Fruit fly (Drosophila melanogaster): ENCODE data around the gene HDAC11.

The HDAC11 gene

DNA sequence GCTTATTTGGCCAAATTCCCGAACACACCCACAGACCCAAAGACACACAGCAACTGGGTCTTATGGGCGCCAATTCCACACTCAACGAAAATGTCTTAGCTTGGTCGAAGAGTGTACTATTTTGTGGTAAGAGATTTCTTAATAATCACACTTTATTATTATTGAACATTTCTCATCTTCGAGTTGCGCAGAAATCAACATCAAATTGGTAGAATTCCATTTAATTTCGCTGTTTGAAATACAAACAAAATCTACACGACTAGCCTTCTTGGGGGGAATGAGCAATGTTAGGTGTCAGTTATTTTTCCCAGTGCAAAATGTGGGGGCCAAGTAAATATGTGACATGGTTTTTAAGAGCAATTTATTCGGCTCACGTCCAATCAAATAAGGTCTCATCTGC is 34.9 kb upstream of the HDAC11 start (continued):
- TF ChIP-seq CG8119 (GFP tag; IDR thresholded peaks at IDR 0.05), result peak; percentile 55; the same call in 2 of the 3 replicates

DNA sequence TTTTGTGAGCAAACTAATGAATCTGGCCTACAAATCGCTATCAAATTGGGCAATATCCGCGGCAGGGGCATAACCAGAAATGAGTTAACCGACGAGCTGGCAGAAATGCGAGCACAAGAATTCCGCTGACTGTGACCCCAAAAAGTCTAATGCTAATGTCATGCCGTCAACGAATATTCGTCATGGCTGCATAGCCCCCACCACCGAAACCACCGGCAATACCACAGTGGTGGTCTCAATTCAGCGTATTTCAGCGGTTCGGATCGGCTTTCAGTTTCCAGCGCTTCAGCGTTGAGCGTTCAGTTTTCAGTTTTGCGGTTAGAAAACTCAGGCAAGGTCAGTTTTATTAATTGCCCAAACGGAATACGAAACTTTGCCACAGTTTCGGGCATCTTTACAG is 34.2 kb upstream of the HDAC11 start:
- TF ChIP-seq CG32006 (GFP tag; optimal IDR thresholded peaks at IDR 0.05) (no peak), CG11762 (GFP tag; optimal IDR thresholded peaks at IDR 0.05; ENCODE audit: insufficient read depth) (no peak), ss (GFP tag; optimal IDR thresholded peaks at IDR 0.05) (no peak), lz (GFP tag; optimal IDR thresholded peaks at IDR 0.05) (no peak), Sox14 (GFP tag; optimal IDR thresholded peaks at IDR 0.05) (no peak), CG8119 (GFP tag; IDR thresholded peaks at IDR 0.05) (no peak), Hr4 (GFP tag; optimal IDR thresholded peaks at IDR 0.05) (no peak)

DNA sequence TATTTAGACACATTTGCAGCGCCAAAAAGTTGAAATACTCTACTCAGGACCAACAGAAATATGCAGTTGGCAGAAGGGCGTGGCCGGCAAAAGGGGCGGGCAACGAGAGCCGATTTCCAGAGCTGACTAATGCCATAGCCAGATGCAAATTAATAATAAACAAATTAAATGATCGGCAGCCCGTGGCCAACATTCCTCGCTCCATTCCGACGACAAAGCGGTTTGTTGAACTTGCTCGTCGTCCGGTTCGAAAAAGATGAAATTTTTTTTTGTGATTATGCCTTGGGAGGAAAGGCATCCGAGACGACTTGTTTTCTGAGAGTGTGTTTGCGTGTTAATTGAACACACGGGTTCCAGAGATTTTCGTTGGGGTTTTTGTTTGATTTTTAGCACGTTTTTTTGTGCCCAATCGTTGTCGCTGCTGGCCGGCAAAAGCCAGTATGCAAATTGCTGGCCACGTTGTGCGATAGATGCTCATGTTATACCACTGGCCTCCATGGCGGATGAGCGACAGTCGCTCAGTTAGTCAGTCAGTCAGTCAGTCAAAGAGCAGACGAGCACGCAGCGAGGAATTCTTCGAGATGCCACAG is 33.4 kb upstream of the HDAC11 start:
- TF ChIP-seq fkh (GFP tag; optimal IDR thresholded peaks at IDR 0.05), result peak; percentile 30
- no peak for TF ChIP-seq CG3032 (tag; optimal IDR thresholded peaks at IDR 0.05)
- TF ChIP-seq CG6854 (GFP tag; optimal IDR thresholded peaks at IDR 0.05), result peak; percentile 25
- no peak for TF ChIP-seq topi (GFP tag; optimal IDR thresholded peaks at IDR 0.05)
- TF ChIP-seq Eip78C (GFP tag), result peak; percentile 41
- no peak for TF ChIP-seq CG10669 (GFP tag; optimal IDR thresholded peaks at IDR 0.05)
- TF ChIP-seq Sox102F (GFP tag; optimal IDR thresholded peaks at IDR 0.05), result no peak
- TF ChIP-seq Hr39 (GFP tag; optimal IDR thresholded peaks at IDR 0.05), result no peak

DNA sequence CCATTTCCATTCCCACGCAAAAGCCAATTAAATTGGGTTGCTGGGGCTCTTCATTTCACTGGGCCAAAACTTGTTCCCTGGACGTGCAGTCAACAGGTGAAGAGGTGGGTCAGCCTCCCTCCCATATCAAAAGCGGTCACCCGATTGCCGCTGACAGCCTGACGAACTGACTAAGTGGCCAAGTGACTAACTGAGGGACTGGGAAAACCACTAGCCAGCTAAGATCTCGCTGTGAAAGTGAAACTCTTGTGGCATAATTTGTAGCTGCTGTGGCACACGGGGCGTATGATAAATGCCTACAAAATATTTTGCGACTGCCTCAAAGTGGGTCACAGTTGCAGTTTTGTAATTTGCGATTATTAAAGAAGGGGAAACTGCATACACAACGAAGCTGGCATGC is 32.4 kb upstream of the HDAC11 start:
- TF ChIP-seq eg (GFP tag; IDR thresholded peaks at IDR 0.05) (no peak), Blimp-1 (GFP tag; optimal IDR thresholded peaks at IDR 0.05) (peak; percentile 51), OdsH (GFP tag; optimal IDR thresholded peaks at IDR 0.05) (no peak)

DNA sequence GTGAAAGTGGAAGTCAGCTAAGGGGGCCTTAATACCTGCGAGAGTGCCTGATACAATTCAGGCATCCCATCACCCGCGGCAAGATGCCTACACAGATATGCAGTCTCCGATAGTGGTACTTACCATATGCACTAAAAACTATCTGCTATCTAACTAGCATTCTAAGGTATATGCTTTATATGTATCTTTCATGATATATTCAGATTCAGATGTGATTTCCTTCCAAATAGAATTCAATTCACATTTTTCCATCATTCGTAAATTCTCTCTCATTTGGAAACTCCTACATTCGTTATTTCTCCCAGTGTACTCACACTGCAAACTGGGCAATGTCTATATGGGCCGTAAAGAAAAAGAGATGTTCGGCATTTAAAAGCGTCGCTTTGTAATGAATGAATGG is 30.4 kb upstream of the HDAC11 start:
- peak; percentile 22 for TF ChIP-seq CG6792 (GFP tag; optimal IDR thresholded peaks at IDR 0.05)
- TF ChIP-seq CG11762 (GFP tag; optimal IDR thresholded peaks at IDR 0.05; ENCODE audit: insufficient read depth), result no peak
- no peak for TF ChIP-seq CG6854 (GFP tag; optimal IDR thresholded peaks at IDR 0.05)
- TF ChIP-seq CG3032 (tag; optimal IDR thresholded peaks at IDR 0.05), result no peak
- peak; percentile 53 for TF ChIP-seq pdm3 (GFP tag; optimal IDR thresholded peaks at IDR 0.05)
- TF ChIP-seq CG7368 (GFP tag; optimal IDR thresholded peaks at IDR 0.05), result peak; percentile 25
- 0 out of 3 replicates have a peak, but pooled peaks have one; percentile 38 for TF ChIP-seq eg (GFP tag; IDR thresholded peaks at IDR 0.05)
- TF ChIP-seq CG3919 (GFP tag; optimal IDR thresholded peaks at IDR 0.05), result peak; percentile 46
- TF ChIP-seq net (GFP tag; optimal IDR thresholded peaks at IDR 0.05), result peak; percentile 39
- no peak for TF ChIP-seq Eip93F (GFP tag; optimal IDR thresholded peaks at IDR 0.05)
- peak; percentile 90 for TF ChIP-seq Eip78C (GFP tag)
- peak; percentile 34 for TF ChIP-seq Eip75B (GFP tag; optimal IDR thresholded peaks at IDR 0.05)
- TF ChIP-seq OdsH (GFP tag; optimal IDR thresholded peaks at IDR 0.05), result peak; percentile 44
- TF ChIP-seq fd85E (GFP tag; optimal IDR thresholded peaks at IDR 0.05), result no peak
- TF ChIP-seq CG8319 (GFP tag; optimal IDR thresholded peaks at IDR 0.05), result peak; percentile 1
- peak in 1 of 2 experiments; percentile 16 for TF ChIP-seq salr (GFP tag; optimal IDR thresholded peaks at IDR 0.05)
- TF ChIP-seq CG10669 (GFP tag; optimal IDR thresholded peaks at IDR 0.05), result no peak
- TF ChIP-seq svp (GFP tag), result peak; percentile 20
- peak; percentile 80 for TF ChIP-seq Hr4 (GFP tag; optimal IDR thresholded peaks at IDR 0.05)
- peak; percentile 42 for TF ChIP-seq CG6276 (GFP tag; optimal IDR thresholded peaks at IDR 0.05)
- TF ChIP-seq Sox14 (GFP tag; optimal IDR thresholded peaks at IDR 0.05), result no peak
- no peak for TF ChIP-seq topi (GFP tag; optimal IDR thresholded peaks at IDR 0.05)
- no peak for TF ChIP-seq spab (GFP tag; optimal IDR thresholded peaks at IDR 0.05)
- TF ChIP-seq Smox (GFP tag; optimal IDR thresholded peaks at IDR 0.05), result no peak
- peak; percentile 2 for TF ChIP-seq CG8632 (GFP tag; optimal IDR thresholded peaks at IDR 0.05)
- no peak for TF ChIP-seq CG1621 (tag; optimal IDR thresholded peaks at IDR 0.05)
- no peak for TF ChIP-seq lz (GFP tag; optimal IDR thresholded peaks at IDR 0.05)
- peak; percentile 13 for TF ChIP-seq dac (GFP tag; optimal IDR thresholded peaks at IDR 0.05)
- TF ChIP-seq ss (GFP tag; optimal IDR thresholded peaks at IDR 0.05), result no peak
- no peak for TF ChIP-seq fkh (GFP tag; optimal IDR thresholded peaks at IDR 0.05)
- TF ChIP-seq Blimp-1 (GFP tag; optimal IDR thresholded peaks at IDR 0.05), result peak; percentile 5
- no peak for TF ChIP-seq CG6808 (GFP tag; optimal IDR thresholded peaks at IDR 0.05)
- TF ChIP-seq achi (GFP tag; optimal IDR thresholded peaks at IDR 0.05), result peak; percentile 33
- no peak for TF ChIP-seq acj6 (GFP tag; optimal IDR thresholded peaks at IDR 0.05)
- no peak for TF ChIP-seq vri (GFP tag; optimal IDR thresholded peaks at IDR 0.05)
- no peak for TF ChIP-seq Ets21C (GFP tag; optimal IDR thresholded peaks at IDR 0.05)
- TF ChIP-seq CG8119 (GFP tag; IDR thresholded peaks at IDR 0.05), result peak; percentile 41; the same call in 2 of the 3 replicates
- no peak for TF ChIP-seq CG31627 (GFP tag; optimal IDR thresholded peaks at IDR 0.05)
